Fruit fly (Drosophila melanogaster): ENCODE results near the gene CG13005.

CG13005 gene

DNA sequence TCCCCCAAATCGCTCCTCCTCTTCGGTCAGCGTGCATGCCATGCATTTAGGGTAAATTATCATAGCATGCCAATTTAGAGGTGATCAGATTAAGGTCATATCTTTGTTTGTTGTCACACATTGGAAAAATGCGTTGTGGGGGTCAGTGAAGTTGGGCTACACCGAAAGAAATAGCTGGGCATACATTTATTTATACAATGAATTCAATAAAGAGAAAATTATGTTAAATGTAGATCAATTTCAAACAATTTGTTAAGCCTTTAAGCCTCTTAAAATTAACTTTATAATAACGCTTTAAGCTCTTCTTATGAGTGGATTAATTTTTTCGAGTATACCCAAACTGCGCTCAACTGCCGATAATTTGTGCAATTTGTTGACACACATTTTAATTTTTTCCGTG lies 10.9 kb downstream of the CG13005 start:
- TF ChIP-seq noc (tag; optimal IDR thresholded peaks at IDR 0.05), result no peak

DNA sequence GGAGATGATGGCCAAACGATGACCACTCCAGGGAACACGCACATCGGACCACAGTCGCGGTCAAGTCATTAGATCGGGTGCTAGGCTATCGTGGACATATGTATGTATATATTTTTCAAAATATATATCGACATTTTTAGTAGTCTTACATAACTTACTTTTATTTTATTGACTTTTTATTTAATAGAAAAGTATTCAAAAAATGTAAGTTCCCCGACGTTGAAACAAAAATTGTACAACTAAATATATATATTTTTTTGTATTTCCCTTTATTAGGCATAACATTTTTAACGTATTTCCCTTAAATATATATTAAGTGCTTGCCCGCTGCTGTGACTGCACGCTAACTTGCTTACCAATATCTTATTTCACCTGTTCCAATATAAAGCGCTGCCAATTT lies 11.7 kb downstream of the CG13005 start:
- TF ChIP-seq noc (tag; optimal IDR thresholded peaks at IDR 0.05), result no peak

DNA sequence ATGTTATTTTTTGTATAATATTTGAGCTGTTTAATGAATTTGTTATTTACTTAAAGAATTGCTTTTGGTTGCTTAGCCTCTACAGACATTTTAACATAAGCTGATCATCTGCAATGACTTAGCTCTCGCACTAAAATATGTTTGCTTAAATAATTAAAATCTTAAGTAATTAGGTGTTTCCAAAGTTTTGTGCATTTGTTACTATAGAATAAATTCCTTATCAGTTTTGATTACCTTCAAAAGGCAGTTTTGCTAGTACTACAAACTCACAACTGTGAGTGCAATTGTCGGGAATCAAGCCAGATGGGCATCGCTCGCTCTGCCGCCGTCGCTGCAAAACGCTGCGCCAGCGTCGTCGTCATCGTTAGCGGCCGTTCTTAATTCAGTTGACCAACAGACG lies 13.1 kb downstream of the CG13005 start:
- no peak for TF ChIP-seq noc (tag; optimal IDR thresholded peaks at IDR 0.05)

DNA sequence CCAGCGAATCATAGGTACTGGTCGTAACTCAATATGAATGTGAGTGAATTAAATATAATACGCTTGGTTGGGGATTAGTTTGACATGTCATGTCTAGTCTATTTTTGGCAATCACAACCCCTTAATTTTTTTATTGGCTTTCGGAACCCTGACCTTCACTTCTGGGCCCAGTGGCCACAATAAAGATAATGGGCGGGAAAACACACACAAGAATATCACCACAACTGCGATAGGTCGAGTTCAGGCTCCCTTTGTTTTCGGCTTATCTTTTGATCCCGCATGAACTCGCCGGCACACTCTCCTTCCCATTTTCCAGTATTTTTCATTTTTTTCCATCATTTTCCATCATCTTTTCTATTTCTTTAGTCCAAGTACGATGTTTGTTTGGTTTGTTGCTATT lies 14.7 kb downstream of the CG13005 start:
- TF ChIP-seq noc (tag; optimal IDR thresholded peaks at IDR 0.05), result no peak

dm6 chrX:16820665-16821064 lies 17.2 kb downstream of the CG13005 start:
- TF ChIP-seq noc (tag; optimal IDR thresholded peaks at IDR 0.05), result no peak

- no peak for TF ChIP-seq noc (tag; optimal IDR thresholded peaks at IDR 0.05)
Observed at dm6 chrX:16821216-16821615, 17.8 kb downstream of the CG13005 start.

- peak; percentile 22 for TF ChIP-seq noc (tag; optimal IDR thresholded peaks at IDR 0.05)
Observed at dm6 chrX:16822080-16822479, 18.6 kb downstream of the CG13005 start.

- peak; percentile 43 for TF ChIP-seq noc (tag; optimal IDR thresholded peaks at IDR 0.05)
Observed at dm6 chrX:16829439-16830028, 26.1 kb downstream of the CG13005 start.

- no peak for TF ChIP-seq noc (tag; optimal IDR thresholded peaks at IDR 0.05)
Observed at dm6 chrX:16830081-16830480, 26.6 kb downstream of the CG13005 start.

- TF ChIP-seq noc (tag; optimal IDR thresholded peaks at IDR 0.05), result no peak
Observed at dm6 chrX:16831848-16832247, 28.4 kb downstream of the CG13005 start.

dm6 chrX:16833097-16833496 lies 29.6 kb downstream of the CG13005 start:
- TF ChIP-seq noc (tag; optimal IDR thresholded peaks at IDR 0.05), result no peak

- TF ChIP-seq noc (tag; optimal IDR thresholded peaks at IDR 0.05), result no peak
Observed at dm6 chrX:16834259-16834658, 30.8 kb downstream of the CG13005 start.

DNA sequence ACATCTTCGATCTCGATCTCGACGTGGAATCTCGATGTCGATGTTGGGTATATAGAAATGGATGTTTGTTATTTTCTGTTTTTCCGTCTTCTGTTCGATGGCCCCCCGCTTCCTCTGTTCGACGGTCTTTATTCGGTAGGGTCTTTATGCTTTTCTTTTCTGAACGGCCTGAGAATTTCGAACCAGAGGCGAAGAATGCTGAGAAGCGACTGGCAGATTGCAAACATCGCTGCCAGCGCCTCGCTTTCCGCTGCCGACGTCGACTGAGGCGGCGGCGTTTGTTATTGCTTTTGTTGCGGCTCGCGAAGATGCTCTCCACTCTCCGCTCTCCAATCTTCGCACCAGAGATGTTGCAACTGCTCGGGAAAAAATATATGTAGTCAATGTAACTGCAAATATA lies 31.9 kb downstream of the CG13005 start, which contains the start of the genes CG13004 and CG46306:
CG13004 (minus strand) TSS at position 217 of the 400 bp plus-strand sequence.
CG46306 (minus strand) TSS at position 217 of the 400 bp plus-strand sequence.
- no peak for TF ChIP-seq noc (tag; optimal IDR thresholded peaks at IDR 0.05)

DNA sequence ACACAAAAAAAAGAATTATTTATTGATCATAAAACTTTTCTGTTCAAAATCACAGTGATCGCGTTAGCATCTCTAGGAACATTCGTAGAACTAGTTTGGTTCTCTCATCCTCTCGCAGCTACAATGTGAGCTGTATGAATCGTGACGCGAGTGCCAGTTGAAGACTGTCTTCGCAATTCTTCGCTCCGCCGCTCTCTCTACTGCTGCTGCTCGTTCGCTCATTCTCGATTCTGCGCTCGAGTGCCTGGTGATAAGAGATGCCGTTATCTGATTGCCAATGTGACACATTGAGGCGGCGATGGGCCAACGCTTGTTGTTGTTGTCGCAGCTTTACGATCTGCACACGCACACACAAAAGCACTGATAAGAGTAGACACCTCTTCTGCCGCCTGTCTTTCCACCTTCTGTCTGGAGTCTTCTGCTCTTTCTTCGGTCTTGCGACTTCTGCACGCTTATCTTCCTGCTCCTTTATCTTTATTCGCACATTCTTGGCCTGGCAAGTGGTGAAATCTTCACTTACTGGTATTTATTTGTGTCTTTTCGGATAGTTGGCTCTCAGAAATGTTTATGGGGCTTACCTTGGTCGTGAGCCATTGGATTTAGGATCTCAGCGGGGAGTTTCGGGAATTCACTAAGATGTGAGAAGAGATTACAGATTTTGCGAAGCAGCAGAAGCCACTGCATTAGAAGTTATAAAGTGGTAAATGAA lies 32.8 kb downstream of the CG13005 start:
- TF ChIP-seq noc (tag; optimal IDR thresholded peaks at IDR 0.05), result peak; percentile 80

DNA sequence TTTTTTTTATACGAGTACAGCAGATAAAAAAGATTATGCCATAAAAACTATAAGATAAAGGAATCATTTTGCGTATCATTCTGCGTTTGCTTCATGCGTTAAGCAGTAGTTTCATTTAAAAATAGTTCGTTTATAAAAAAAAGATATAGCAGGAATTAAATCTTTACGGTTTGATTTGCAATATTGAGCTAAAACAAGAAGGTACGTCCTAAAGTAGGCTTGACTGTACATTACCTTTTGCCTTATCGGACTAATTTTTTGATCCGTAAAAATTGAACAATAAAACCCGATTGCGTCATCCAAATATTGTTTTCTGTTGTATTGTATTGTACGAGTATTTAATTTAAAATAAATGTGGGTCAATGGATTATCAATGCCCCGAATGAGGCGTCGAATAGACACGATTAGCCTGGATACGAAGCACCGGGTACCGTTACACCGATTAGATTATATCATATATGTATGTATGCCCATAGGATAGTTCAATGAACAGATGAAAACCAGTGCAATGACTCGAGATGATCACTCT lies 33.4 kb downstream of the CG13005 start:
- no peak for TF ChIP-seq noc (tag; optimal IDR thresholded peaks at IDR 0.05)

dm6 chrX:16837588-16838178 lies 34.2 kb downstream of the CG13005 start:
- TF ChIP-seq noc (tag; optimal IDR thresholded peaks at IDR 0.05), result peak; percentile 32

- TF ChIP-seq noc (tag; optimal IDR thresholded peaks at IDR 0.05), result no peak
Observed at dm6 chrX:16839033-16839432, 35.6 kb downstream of the CG13005 start.

Data from whole organism, larva.